Worm (Caenorhabditis elegans) whole organism, mixed stage, embryonic: ENCODE results near the gene gly-1.

ENCODE experiments used
- blmp-1 ChIP-seq: fragments of 150-350 bp; optimal IDR thresholded peaks from 2 replicates; lab custom pipeline; 2014; ENCODE audit warnings: missing biosample characterization, missing genetic modification characterization
- ces-1 ChIP-seq: fragments of 150-350 bp; optimal IDR thresholded peaks from 2 replicates; lab custom pipeline; 2014; ENCODE audit warnings: missing biosample characterization, missing genetic modification reagents, missing genetic modification characterization
- ham-2 ChIP-seq: fragments of 200-800 bp; sonication (Bioruptor generic); optimal IDR thresholded peaks from 2 replicates; lab custom pipeline; 2018; ENCODE audit warnings: mild to moderate bottlenecking, missing genetic modification characterization, missing compliant biosample characterization
- lin-13 ChIP-seq: fragments of 150-350 bp; optimal IDR thresholded peaks from 2 replicates; lab custom pipeline; 2014; ENCODE audit warnings: missing biosample characterization, missing genetic modification characterization
- lsy-2 ChIP-seq: fragments of 150-350 bp; optimal IDR thresholded peaks from 2 replicates; lab custom pipeline; 2014; ENCODE audit warnings: missing biosample characterization, missing genetic modification characterization
- nhr-237 ChIP-seq: fragments of 150-350 bp; optimal IDR thresholded peaks from 2 replicates; lab custom pipeline; 2014; ENCODE audit warnings: missing biosample characterization, missing genetic modification characterization
- snpc-4 ChIP-seq: fragments of 150-350 bp; optimal IDR thresholded peaks from 2 replicates; lab custom pipeline; 2014; ENCODE audit warnings: missing biosample characterization, missing genetic modification characterization
- unc-39 ChIP-seq: fragments of 150-350 bp; optimal IDR thresholded peaks from 2 replicates; lab custom pipeline; 2014; ENCODE audit warnings: missing biosample characterization, missing genetic modification characterization
- unc-62 ChIP-seq: fragments of 150-350 bp; optimal IDR thresholded peaks from 2 replicates; lab custom pipeline; 2014; ENCODE audit warnings: missing biosample characterization, missing genetic modification reagents, missing genetic modification characterization
- ztf-11 ChIP-seq: fragments of 150-350 bp; optimal IDR thresholded peaks from 2 replicates; lab custom pipeline; 2014; ENCODE audit warnings: missing biosample characterization, missing genetic modification characterization

DNA sequence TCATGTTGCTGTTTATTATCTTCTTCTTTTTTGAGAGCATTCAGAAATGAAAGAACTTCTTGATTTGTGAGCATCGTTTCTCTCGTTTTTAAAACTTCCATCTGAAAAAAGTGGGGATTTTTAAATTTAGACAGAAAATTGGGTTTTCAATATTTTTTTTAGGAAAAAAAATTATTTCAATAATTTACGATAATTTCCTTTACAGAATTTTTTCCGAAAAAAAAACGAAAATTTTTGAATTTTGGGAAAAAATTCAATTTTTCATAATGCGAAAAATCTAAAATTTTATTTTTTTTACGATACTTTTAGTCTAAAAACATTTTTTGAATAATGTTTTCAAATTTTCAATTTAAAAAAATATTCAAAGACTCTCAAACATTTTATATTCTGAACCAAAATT is 44.9 kb downstream of the gly-1 start, which contains the start of gene M106.7:
- TF ChIP-seq nhr-237 (no peak), unc-62 (GFP tag; lab: Kevin White, UChicago) (no peak), lin-13 (tag; lab: Kevin White, UChicago) (no peak), ces-1 (no peak), snpc-4 (no peak), lsy-2 (tag; lab: Kevin White, UChicago) (no peak), ztf-11 (tag; lab: Kevin White, UChicago) (no peak), unc-39 (tag; lab: Kevin White, UChicago) (no peak), ham-2 (no peak), blmp-1 (tag; lab: Kevin White, UChicago) (no peak)
